Worm (Caenorhabditis elegans): Measurements from ENCODE around the gene T22D1.1.

T22D1.1 gene

DNA sequence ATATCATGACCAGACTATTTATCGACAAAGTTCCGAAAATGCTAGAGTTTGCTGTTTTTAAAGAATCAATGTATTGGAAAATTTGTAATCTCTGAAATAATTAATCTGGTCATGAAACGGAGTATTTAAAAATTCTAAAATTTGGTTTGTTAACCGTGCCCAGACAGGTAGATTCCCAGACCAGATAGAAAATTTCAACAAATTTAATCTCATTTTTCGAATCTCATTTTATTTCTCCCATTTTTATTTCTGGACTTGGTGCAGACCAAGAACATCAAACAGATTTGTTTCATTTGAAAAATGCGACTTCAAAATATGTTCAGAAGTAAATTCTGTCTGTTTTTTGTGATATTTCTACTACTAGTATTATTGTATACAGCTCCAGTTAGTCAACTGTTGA is at the start of gene T22D1.1:
T22D1.1 (plus strand) TSS at position 301 of the 400 bp plus-strand sequence.
- TF ChIP-seq him-1 (tag; optimal IDR thresholded peaks at IDR 0.05), result no peak
- no peak for TF ChIP-seq dao-5 (tag; optimal IDR thresholded peaks at IDR 0.05)
- no peak for TF ChIP-seq W03F9.2 (tag; optimal IDR thresholded peaks at IDR 0.05)

DNA sequence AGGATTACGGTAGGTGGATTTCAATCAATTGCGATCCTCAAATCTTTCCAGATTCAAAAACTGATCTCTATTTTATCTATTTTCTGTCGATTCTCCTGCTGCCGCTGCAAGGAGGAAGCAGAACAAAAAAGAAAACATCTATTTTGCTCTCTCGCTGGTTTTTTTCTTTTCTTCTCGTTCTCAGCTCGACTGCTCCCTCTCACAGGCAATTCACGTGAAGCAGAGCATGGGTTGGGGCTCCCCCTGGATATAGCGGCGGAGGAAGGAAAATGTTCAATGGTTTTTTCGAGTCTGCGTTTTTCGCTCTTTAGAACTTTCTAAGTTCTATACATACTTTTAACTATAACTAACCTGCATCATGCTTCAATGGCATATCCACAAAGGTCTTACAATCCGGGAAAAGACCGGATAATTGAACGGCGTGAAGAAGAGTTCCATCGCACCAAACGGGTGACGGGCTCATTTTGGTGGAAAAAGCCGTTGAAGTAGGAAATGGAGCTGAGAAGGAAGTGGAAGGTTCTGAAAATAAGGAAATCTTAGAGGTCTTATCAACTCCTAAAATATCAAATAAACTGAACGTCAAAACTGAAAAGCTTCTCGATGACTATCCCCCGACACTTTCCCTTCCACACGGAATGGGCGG is 44.1 kb upstream of the T22D1.1 start:
- TF ChIP-seq dao-5 (tag; optimal IDR thresholded peaks at IDR 0.05), result no peak
- no peak for TF ChIP-seq W03F9.2 (tag; optimal IDR thresholded peaks at IDR 0.05)
- peak; percentile 70 for TF ChIP-seq him-1 (tag; optimal IDR thresholded peaks at IDR 0.05)

- no peak for TF ChIP-seq him-1 (tag; optimal IDR thresholded peaks at IDR 0.05)
- no peak for TF ChIP-seq dao-5 (tag; optimal IDR thresholded peaks at IDR 0.05)
- TF ChIP-seq W03F9.2 (tag; optimal IDR thresholded peaks at IDR 0.05), result no peak
Observed at ce11 chrIV:6879666-6880210, 43.4 kb upstream of the T22D1.1 start.

- TF ChIP-seq W03F9.2 (tag; optimal IDR thresholded peaks at IDR 0.05) (peak; percentile 23), dao-5 (tag; optimal IDR thresholded peaks at IDR 0.05) (no peak), him-1 (tag; optimal IDR thresholded peaks at IDR 0.05) (no peak)
Observed at ce11 chrIV:6880415-6880814, 42.8 kb upstream of the T22D1.1 start.

- TF ChIP-seq him-1 (tag; optimal IDR thresholded peaks at IDR 0.05), result peak; percentile 13
- TF ChIP-seq dao-5 (tag; optimal IDR thresholded peaks at IDR 0.05), result no peak
- TF ChIP-seq W03F9.2 (tag; optimal IDR thresholded peaks at IDR 0.05), result no peak
Observed at ce11 chrIV:6881183-6881582, 42.0 kb upstream of the T22D1.1 start.

- no peak for TF ChIP-seq dao-5 (tag; optimal IDR thresholded peaks at IDR 0.05)
- no peak for TF ChIP-seq W03F9.2 (tag; optimal IDR thresholded peaks at IDR 0.05)
- TF ChIP-seq him-1 (tag; optimal IDR thresholded peaks at IDR 0.05), result no peak
Observed at ce11 chrIV:6883342-6883741, 39.8 kb upstream of the T22D1.1 start, which contains the start of gene tre-2. Gene tre-2, minus strand, starts transcription at chrIV:6883442.

- TF ChIP-seq W03F9.2 (tag; optimal IDR thresholded peaks at IDR 0.05) (no peak), him-1 (tag; optimal IDR thresholded peaks at IDR 0.05) (no peak), dao-5 (tag; optimal IDR thresholded peaks at IDR 0.05) (no peak)
Observed at ce11 chrIV:6887601-6888099, 35.5 kb upstream of the T22D1.1 start, which contains the start of the genes T05A12.3 and T05A12.4. Gene T05A12.3, minus strand, starts transcription at chrIV:6887651. Gene T05A12.4, plus strand, starts transcription at chrIV:6887948.

- TF ChIP-seq W03F9.2 (tag; optimal IDR thresholded peaks at IDR 0.05) (no peak), him-1 (tag; optimal IDR thresholded peaks at IDR 0.05) (no peak), dao-5 (tag; optimal IDR thresholded peaks at IDR 0.05) (no peak)
Observed at ce11 chrIV:6903575-6903974, 19.6 kb upstream of the T22D1.1 start, which contains the start of gene T22D1.5. Gene T22D1.5, plus strand, starts transcription at chrIV:6903950.

ce11 chrIV:6904606-6905005 is 18.6 kb upstream of the T22D1.1 start:
- no peak for TF ChIP-seq dao-5 (tag; optimal IDR thresholded peaks at IDR 0.05)
- TF ChIP-seq him-1 (tag; optimal IDR thresholded peaks at IDR 0.05), result no peak
- TF ChIP-seq W03F9.2 (tag; optimal IDR thresholded peaks at IDR 0.05), result no peak

DNA sequence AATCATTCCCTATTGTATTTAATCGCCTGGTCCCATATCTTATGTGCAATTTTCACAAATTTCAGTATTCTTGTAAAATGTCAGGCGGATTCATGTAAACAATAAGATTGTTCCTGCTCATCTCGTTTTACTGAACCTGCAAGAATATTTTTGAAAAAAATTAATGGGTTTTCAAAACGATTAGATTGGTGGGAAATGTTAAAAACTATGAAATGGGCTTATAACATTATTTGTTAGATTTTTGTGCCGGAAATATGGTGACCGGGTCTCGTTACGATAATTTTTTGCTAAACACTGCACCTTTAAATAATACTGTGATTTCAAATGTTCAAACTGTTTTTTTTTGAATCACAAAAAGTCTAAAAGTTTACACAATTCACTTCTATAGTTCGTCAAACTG is 17.7 kb upstream of the T22D1.1 start:
- TF ChIP-seq dao-5 (tag; optimal IDR thresholded peaks at IDR 0.05) (no peak), him-1 (tag; optimal IDR thresholded peaks at IDR 0.05) (no peak), W03F9.2 (tag; optimal IDR thresholded peaks at IDR 0.05) (no peak)

- TF ChIP-seq W03F9.2 (tag; optimal IDR thresholded peaks at IDR 0.05) (no peak), dao-5 (tag; optimal IDR thresholded peaks at IDR 0.05) (no peak), him-1 (tag; optimal IDR thresholded peaks at IDR 0.05) (no peak)
Observed at ce11 chrIV:6905947-6906489, 17.2 kb upstream of the T22D1.1 start, which contains the start of the genes T22D1.17 and T22D1.8. Gene T22D1.17, plus strand, starts transcription at chrIV:6905997. Gene T22D1.8, minus strand, starts transcription at chrIV:6906348.

- TF ChIP-seq W03F9.2 (tag; optimal IDR thresholded peaks at IDR 0.05) (no peak), dao-5 (tag; optimal IDR thresholded peaks at IDR 0.05) (no peak), him-1 (tag; optimal IDR thresholded peaks at IDR 0.05) (no peak)
Observed at ce11 chrIV:6907487-6907886, 15.7 kb upstream of the T22D1.1 start.

ce11 chrIV:6909863-6910733 is 13.1 kb upstream of the T22D1.1 start, which contains the start of the genes rpn-1 and ribo-1:
Gene rpn-1, minus strand, starts transcription at chrIV:6909913.
Gene ribo-1, plus strand, starts transcription at chrIV:6910683.
- TF ChIP-seq dao-5 (tag; optimal IDR thresholded peaks at IDR 0.05), result no peak
- peak; percentile 60 for TF ChIP-seq W03F9.2 (tag; optimal IDR thresholded peaks at IDR 0.05)
- TF ChIP-seq him-1 (tag; optimal IDR thresholded peaks at IDR 0.05), result no peak
